Fruit fly (Drosophila melanogaster): ENCODE results near the gene Ccdc85.
A peak's percentile ranks its signal among the peaks of the same experiment; 100 is the strongest.

Ccdc85 gene

DNA sequence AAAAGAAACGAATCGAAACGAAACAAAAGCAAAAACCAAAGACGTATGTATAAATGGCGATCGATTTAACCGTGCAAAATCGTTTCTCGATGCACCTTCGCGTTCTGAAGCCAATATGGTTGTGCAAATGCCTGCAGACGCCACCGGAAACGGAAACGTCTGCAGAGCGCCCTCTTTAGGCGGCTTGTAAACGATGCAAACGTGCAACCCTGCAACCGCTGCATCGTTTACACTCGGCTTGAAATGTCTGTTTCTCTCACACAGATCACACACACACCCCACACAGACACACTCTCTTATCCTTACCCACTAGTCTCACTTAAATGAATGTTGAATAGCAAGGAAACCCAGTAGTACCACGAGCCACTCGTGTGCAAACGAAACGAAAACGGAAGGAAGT lies 32.2 kb upstream of the Ccdc85 start (continued):
- TF ChIP-seq Elba2 (GFP tag; optimal IDR thresholded peaks at IDR 0.05) (peak; percentile 21), CG15696 (tag; optimal IDR thresholded peaks at IDR 0.05) (peak; percentile 31), zen (tag; optimal IDR thresholded peaks at IDR 0.05) (peak; percentile 58), CTCF (GFP tag; optimal IDR thresholded peaks at IDR 0.05) (peak; percentile 82), CG8359 (GFP tag; optimal IDR thresholded peaks at IDR 0.05; ENCODE audit: borderline replicate concordance) (peak; percentile 4), CG10431 (GFP tag; optimal IDR thresholded peaks at IDR 0.05) (peak; percentile 13), MTF-1 (GFP tag; optimal IDR thresholded peaks at IDR 0.05; ENCODE audit: borderline replicate concordance) (peak; percentile 47), Mrtf (GFP tag; IDR thresholded peaks at IDR 0.05) (peak; percentile 38; the same call in 1 of the 3 replicates), CrebB (tag; optimal IDR thresholded peaks at IDR 0.05) (no peak), slbo (GFP tag; IDR thresholded peaks at IDR 0.05) (no peak), sens-2 (GFP tag; IDR thresholded peaks at IDR 0.05) (peak; percentile 43; the same call in 1 of the 2 replicates), CG43689 (GFP tag; IDR thresholded peaks at IDR 0.05) (no peak), dmrt11E (tag; optimal IDR thresholded peaks at IDR 0.05) (peak; percentile 54), CG8089 (GFP tag; optimal IDR thresholded peaks at IDR 0.05) (no peak)

DNA sequence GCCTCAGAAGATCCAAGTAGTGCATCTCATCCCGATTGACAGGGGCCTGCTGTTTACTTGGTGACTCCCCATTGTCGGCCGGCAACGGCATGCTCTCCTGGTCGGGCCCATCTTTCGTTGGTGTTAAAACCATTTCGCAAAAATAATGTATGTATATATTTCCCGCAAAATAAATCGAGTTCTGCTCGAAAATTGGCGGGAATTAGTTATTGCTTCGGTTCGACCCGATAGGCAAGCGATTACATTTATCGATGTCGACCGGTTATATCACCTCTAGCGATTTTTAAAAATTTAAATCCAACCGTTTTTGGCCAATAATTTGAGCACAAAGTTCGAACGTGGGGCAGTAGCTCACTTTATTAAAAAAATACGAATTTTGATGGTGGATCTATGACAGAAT lies 29.6 kb upstream of the Ccdc85 start, which contains the start of gene Ts:
Gene Ts (minus strand): TSS at position 201 of the 400 bp plus-strand sequence.
- TF ChIP-seq Myb (GFP tag; optimal IDR thresholded peaks at IDR 0.05) (peak; percentile 97), amos (GFP tag; IDR thresholded peaks at IDR 0.05; ENCODE audit: partially characterized antibody) (peak; percentile 76; the same call in 1 of the 2 replicates), gfzf (GFP tag; optimal IDR thresholded peaks at IDR 0.05) (peak; percentile 9), knrl (GFP tag; IDR thresholded peaks at IDR 0.05; ENCODE audit: partially characterized antibody) (peak; percentile 56; the same call in 2 of the 3 replicates), CG8388 (GFP tag; optimal IDR thresholded peaks at IDR 0.05) (no peak), Med (GFP tag) (peak; percentile 52), CG2116 (GFP tag; optimal IDR thresholded peaks at IDR 0.05) (peak; percentile 96), CG3847 (GFP tag; IDR thresholded peaks at IDR 0.05) (no peak), Opbp (GFP tag; IDR thresholded peaks at IDR 0.05; ENCODE audit: partially characterized antibody) (peak; percentile 88; the same call in 2 of the 3 replicates), unc-4 (GFP tag; IDR thresholded peaks at IDR 0.05; ENCODE audit: partially characterized antibody) (peak; percentile 65), CG10543 (GFP tag; optimal IDR thresholded peaks at IDR 0.05) (no peak), Dll (GFP tag; IDR thresholded peaks at IDR 0.05; ENCODE audit: partially characterized antibody) (peak; percentile 76), CG12942 (GFP tag; optimal IDR thresholded peaks at IDR 0.05) (no peak), CG11247 (GFP tag; IDR thresholded peaks at IDR 0.05) (no peak), CG16813 (GFP tag; IDR thresholded peaks at IDR 0.05; ENCODE audit: partially characterized antibody) (peak; percentile 57; the same call in 2 of the 3 replicates), mld (GFP tag; IDR thresholded peaks at IDR 0.05; ENCODE audit: partially characterized antibody) (0 out of 3 replicates have a peak, but pooled peaks have one; percentile 46), E2f1 (GFP tag; IDR thresholded peaks at IDR 0.05) (peak; percentile 66; the same call in 1 of the 2 replicates), Ets97D (GFP tag; optimal IDR thresholded peaks at IDR 0.05) (peak; percentile 60), CoRest (tag; optimal IDR thresholded peaks at IDR 0.05) (peak; percentile 28), stwl (tag; optimal IDR thresholded peaks at IDR 0.05) (peak; percentile 54), Chrac-16 (GFP tag; optimal IDR thresholded peaks at IDR 0.05) (no peak), chinmo (GFP tag; IDR thresholded peaks at IDR 0.05; ENCODE audit: partially characterized antibody) (0 out of 4 replicates have a peak, but pooled peaks have one; percentile 71), Scr (GFP tag; IDR thresholded peaks at IDR 0.05; ENCODE audit: partially characterized antibody) (peak; percentile 70), CG34224 (GFP tag; IDR thresholded peaks at IDR 0.05; ENCODE audit: partially characterized antibody) (peak; percentile 86), CG17829 (tag; optimal IDR thresholded peaks at IDR 0.05) (peak; percentile 88), Doc3 (GFP tag; IDR thresholded peaks at IDR 0.05; ENCODE audit: partially characterized antibody) (peak; percentile 70), CG2712 (tag; optimal IDR thresholded peaks at IDR 0.05) (peak; percentile 6), GATAe (GFP tag; conservative IDR thresholded peaks at IDR 0.05) (no peak), MBD-R2 (GFP tag; IDR thresholded peaks at IDR 0.05) (0 out of 2 replicates have a peak, but pooled peaks have one; percentile 22), CG30403 (GFP tag; optimal IDR thresholded peaks at IDR 0.05) (no peak), CG10267 (tag; optimal IDR thresholded peaks at IDR 0.05) (peak; percentile 54), disco-r (GFP tag; optimal IDR thresholded peaks at IDR 0.05) (no peak), Antp (GFP tag; optimal IDR thresholded peaks at IDR 0.05) (no peak), yki (optimal IDR thresholded peaks at IDR 0.05) (no peak), Dp (GFP tag; optimal IDR thresholded peaks at IDR 0.05) (peak; percentile 91)

Data from whole organism, embryonic.